Worm (Caenorhabditis elegans) whole organism, L4 larva: Measurements from ENCODE around the gene ZK632.9.
A peak's percentile ranks its signal among the peaks of the same experiment; 100 is the strongest.

ENCODE experiments used
- D1046.2 ChIP-seq: fragments of 200-800 bp; sonication (Bioruptor generic); IDR thresholded peaks from 2 replicates; pipeline ENCODE4 v1.3.6; 2022; ENCODE audit warnings: missing genetic modification characterization, missing compliant biosample characterization
- F10B5.3 ChIP-seq: sonication (generic microtip); optimal IDR thresholded peaks from 2 replicates; lab custom pipeline; 2016; ENCODE audit warnings: mild to moderate bottlenecking, missing genetic modification characterization, missing compliant biosample characterization
- F37D6.2 ChIP-seq: sonication (generic microtip); optimal IDR thresholded peaks from 2 replicates; lab custom pipeline; 2016; ENCODE audit warnings: mild to moderate bottlenecking, missing genetic modification characterization, missing compliant biosample characterization
- Y5F2A.4 ChIP-seq: fragments of 200-800 bp; sonication (Bioruptor generic); optimal IDR thresholded peaks from 2 replicates; lab custom pipeline; 2018; ENCODE audit warnings: mild to moderate bottlenecking, missing genetic modification characterization, missing compliant biosample characterization
- ZK337.2 ChIP-seq: fragments of 200-800 bp; sonication (Bioruptor generic); IDR thresholded peaks from 2 replicates; pipeline ENCODE4 v1.3.6; 2022; ENCODE audit warnings: missing genetic modification reagents, missing genetic modification characterization, missing compliant biosample characterization
- attf-4 ChIP-seq: sonication (generic microtip); optimal IDR thresholded peaks from 3 replicates; lab custom pipeline; 2017; ENCODE audit warnings: missing biosample characterization, missing genetic modification characterization
- ceh-28 ChIP-seq: fragments of 150-350 bp; optimal IDR thresholded peaks from 2 replicates; lab custom pipeline; 2014; ENCODE audit warnings: missing biosample characterization, missing genetic modification reagents, missing genetic modification characterization
- ceh-44 ChIP-seq: fragments of 200-800 bp; sonication (Bioruptor generic); IDR thresholded peaks from 2 replicates; pipeline ENCODE4 v1.3.6; 2022; ENCODE audit warnings: missing genetic modification reagents, missing genetic modification characterization, missing compliant biosample characterization
- daf-19 ChIP-seq: fragments of 200-800 bp; sonication (Bioruptor generic); conservative IDR thresholded peaks from 2 replicates; pipeline ENCODE4 v1.3.6; 2022; ENCODE audit warnings: missing genetic modification characterization, missing compliant biosample characterization
- dmd-8 ChIP-seq: fragments of 200-800 bp; sonication (Bioruptor generic); IDR thresholded peaks from 2 replicates; pipeline ENCODE4 v1.3.6; 2022; ENCODE audit warnings: missing genetic modification characterization, missing compliant biosample characterization
- dmd-9 ChIP-seq: fragments of 200-800 bp; sonication (Bioruptor generic); IDR thresholded peaks from 2 replicates; pipeline ENCODE4 v1.3.6; 2022; ENCODE audit warnings: missing genetic modification reagents, missing genetic modification characterization, missing compliant biosample characterization
- dpl-1 ChIP-seq: fragments of 150-350 bp; optimal IDR thresholded peaks from 2 replicates; lab custom pipeline; 2014; ENCODE audit warnings: missing biosample characterization, missing genetic modification reagents, missing genetic modification characterization
- duxl-1 ChIP-seq: sonication (generic microtip); optimal IDR thresholded peaks from 2 replicates; lab custom pipeline; 2016; ENCODE audit warnings: mild to moderate bottlenecking, missing genetic modification characterization, moderate library complexity, missing compliant biosample characterization; ENCODE audit not compliant: poor library complexity
- egl-27 ChIP-seq: sonication (generic microtip); optimal IDR thresholded peaks from 3 replicates; lab custom pipeline; 2017; ENCODE audit warnings: missing biosample characterization, missing genetic modification reagents, missing genetic modification characterization
- gei-8 ChIP-seq: fragments of 200-800 bp; sonication (Bioruptor generic); optimal IDR thresholded peaks from 2 replicates; lab custom pipeline; 2018; ENCODE audit warnings: mild to moderate bottlenecking, missing genetic modification characterization, missing compliant biosample characterization
- hif-1 ChIP-seq, 2 experiments: sonication (generic microtip); optimal IDR thresholded peaks; 2 replicates each; lab custom pipeline; 2016 to 2017; ENCODE audit warnings: missing compliant biosample characterization in 2 of 2, missing genetic modification characterization in 2 of 2, missing genetic modification reagents in 2 of 2, missing genotype in 2 of 2, mild to moderate bottlenecking in 1 of 2
- hlh-30 ChIP-seq: sonication (generic microtip); optimal IDR thresholded peaks from 2 replicates; lab custom pipeline; 2017; ENCODE audit warnings: antibody characterized with exemption, mild to moderate bottlenecking, missing genetic modification characterization, missing compliant biosample characterization; ENCODE audit not compliant: insufficient read depth
- hmg-1.1 ChIP-seq: fragments of 200-800 bp; sonication (Bioruptor generic); IDR thresholded peaks from 2 replicates; pipeline ENCODE4 v1.3.6; 2022; ENCODE audit warnings: missing genetic modification reagents, missing genetic modification characterization, missing compliant biosample characterization
- lin-39 ChIP-seq: fragments of 150-350 bp; optimal IDR thresholded peaks from 2 replicates; lab custom pipeline; 2014; ENCODE audit warnings: missing biosample characterization, missing genetic modification reagents, missing genetic modification characterization
- lsy-2 ChIP-seq, 2 experiments: fragments of 150-350 bp in 1 of 2; sonication (generic microtip) in 1 of 2; optimal IDR thresholded peaks; 2 replicates each; lab custom pipeline; 2014 to 2017; ENCODE audit warnings: missing biosample characterization in 2 of 2, missing genetic modification characterization in 2 of 2
- madf-9 ChIP-seq: fragments of 200-800 bp; sonication (Bioruptor generic); conservative IDR thresholded peaks from 2 replicates; pipeline ENCODE4 v1.3.6; 2022; ENCODE audit warnings: missing genetic modification reagents, missing genetic modification characterization, missing compliant biosample characterization
- mdt-29 ChIP-seq: fragments of 200-800 bp; sonication (Bioruptor generic); IDR thresholded peaks from 2 replicates; pipeline ENCODE4 v1.3.6; 2022; ENCODE audit warnings: missing genetic modification reagents, missing genetic modification characterization, missing compliant biosample characterization
- mep-1 ChIP-seq: fragments of 150-350 bp; sonication (generic microtip); optimal IDR thresholded peaks from 3 replicates; lab custom pipeline; 2014; ENCODE audit warnings: missing biosample characterization, missing genetic modification characterization
- mes-2 ChIP-seq: sonication (generic microtip); optimal IDR thresholded peaks from 2 replicates; lab custom pipeline; 2016; ENCODE audit warnings: missing genotype, mild to moderate bottlenecking, missing genetic modification characterization, missing compliant biosample characterization; ENCODE audit not compliant: poor library complexity, severe bottlenecking
- nhr-10 ChIP-seq: fragments of 150-350 bp; optimal IDR thresholded peaks from 2 replicates; lab custom pipeline; 2014; ENCODE audit warnings: missing biosample characterization, missing genetic modification characterization
- nhr-102 ChIP-seq: sonication (generic microtip); optimal IDR thresholded peaks from 2 replicates; lab custom pipeline; 2016; ENCODE audit warnings: mild to moderate bottlenecking, missing genetic modification characterization, moderate library complexity, missing compliant biosample characterization
- nhr-237 ChIP-seq: sonication (generic microtip); optimal IDR thresholded peaks from 2 replicates; lab custom pipeline; 2017; ENCODE audit warnings: missing biosample characterization, missing genetic modification characterization
- nhr-76 ChIP-seq: fragments of 150-350 bp; optimal IDR thresholded peaks from 2 replicates; lab custom pipeline; 2014; ENCODE audit warnings: missing biosample characterization, missing genetic modification characterization
- pha-4 ChIP-seq, 2 experiments: fragments of 150-350 bp in 1 of 2; fragments of 200-800 bp in 1 of 2; sonication (Bioruptor generic) in 1 of 2; IDR thresholded peaks in 1 of 2; optimal IDR thresholded peaks in 1 of 2; 2 replicates each; pipeline versions ENCODE4 v1.3.6 to Lab custom; 2014 to 2022; ENCODE audit warnings: missing genetic modification characterization in 2 of 2, missing genetic modification reagents in 2 of 2, missing biosample characterization in 1 of 2, missing compliant biosample characterization in 1 of 2
- set-16 ChIP-seq: fragments of 200-800 bp; sonication (Bioruptor generic); IDR thresholded peaks from 2 replicates; pipeline ENCODE4 v1.3.6; 2022; ENCODE audit warnings: missing genetic modification reagents, missing genetic modification characterization, missing compliant biosample characterization
- snpc-1.2 ChIP-seq: fragments of 200-800 bp; sonication (Bioruptor generic); IDR thresholded peaks from 2 replicates; pipeline ENCODE4 v1.3.6; 2022; ENCODE audit warnings: missing genetic modification reagents, missing genetic modification characterization, missing compliant biosample characterization
- snpc-4 ChIP-seq: fragments of 150-350 bp; optimal IDR thresholded peaks from 2 replicates; lab custom pipeline; 2014; ENCODE audit warnings: missing biosample characterization, missing genetic modification characterization
- spr-1 ChIP-seq: sonication (generic microtip); optimal IDR thresholded peaks from 2 replicates; lab custom pipeline; 2016; ENCODE audit warnings: mild to moderate bottlenecking, missing genetic modification characterization, missing compliant biosample characterization
- spr-3 ChIP-seq: fragments of 200-800 bp; sonication (Bioruptor generic); optimal IDR thresholded peaks from 2 replicates; lab custom pipeline; 2018; ENCODE audit warnings: mild to moderate bottlenecking, missing genetic modification characterization, missing compliant biosample characterization
- tag-97 ChIP-seq: fragments of 200-800 bp; sonication (Bioruptor generic); IDR thresholded peaks from 2 replicates; pipeline ENCODE4 v1.3.6; 2022; ENCODE audit warnings: missing genetic modification characterization, missing compliant biosample characterization
- vab-7 ChIP-seq: fragments of 200-800 bp; sonication (Bioruptor generic); IDR thresholded peaks from 2 replicates; pipeline ENCODE4 v1.3.6; 2022; ENCODE audit warnings: missing genetic modification reagents, missing genetic modification characterization, missing compliant biosample characterization
- zip-11 ChIP-seq: fragments of 200-800 bp; sonication (Bioruptor generic); IDR thresholded peaks from 2 replicates; pipeline ENCODE4 v1.3.6; 2022; ENCODE audit warnings: missing genetic modification characterization, missing compliant biosample characterization
- ztf-7 ChIP-seq: fragments of 150-350 bp; optimal IDR thresholded peaks from 2 replicates; lab custom pipeline; 2014; ENCODE audit warnings: missing biosample characterization, missing genetic modification characterization

ZK632.9 gene

ce11 chrIII:9861470-9862342 lies 36.5 kb upstream of the ZK632.9 start (continued):
- TF ChIP-seq dmd-9 (GFP tag; lab: Robert Waterston, UW), result peak; percentile 86
- peak; percentile 89 for TF ChIP-seq madf-9 (GFP tag; lab: Robert Waterston, UW)
- no peak for TF ChIP-seq ztf-7
- peak; percentile 85 for TF ChIP-seq ZK337.2
- TF ChIP-seq spr-3, result peak; percentile 8
- no peak for TF ChIP-seq D1046.2 (GFP tag; lab: Robert Waterston, UW)
- no peak for TF ChIP-seq ceh-28
- peak; percentile 37 for TF ChIP-seq dpl-1 (GFP tag; lab: Kevin White, UChicago)
- peak; percentile 76 for TF ChIP-seq mdt-29 (GFP tag; lab: Robert Waterston, UW)
- TF ChIP-seq mes-2 (tag; lab: Kevin White, UChicago), result peak; percentile 87
- TF ChIP-seq spr-1 (tag; lab: Kevin White, UChicago), result no peak
- peak; percentile 44 for TF ChIP-seq F37D6.2 (tag; lab: Kevin White, UChicago)
- no peak for TF ChIP-seq F10B5.3
- peak; percentile 60; the same call in 1 of the 2 replicates for TF ChIP-seq snpc-1.2 (GFP tag; lab: Robert Waterston, UW)
- TF ChIP-seq Y5F2A.4 (GFP tag; lab: Kevin White, UChicago), result peak; percentile 32
- peak; percentile 81; the same call in 1 of the 2 replicates for TF ChIP-seq pha-4 (GFP tag; IDR thresholded peaks at IDR 0.05; lab: Robert Waterston, UW)
- TF ChIP-seq pha-4 (tag; optimal IDR thresholded peaks at IDR 0.05; lab: Kevin White, UChicago), result no peak
- TF ChIP-seq lin-39 (tag; lab: Kevin White, UChicago), result no peak
- TF ChIP-seq nhr-76 (tag; lab: Kevin White, UChicago), result no peak
- TF ChIP-seq hmg-1.1, result peak; percentile 85
- no peak for TF ChIP-seq egl-27 (tag; lab: Kevin White, UChicago)
- TF ChIP-seq snpc-4 (tag; lab: Kevin White, UChicago), result no peak
- no peak for TF ChIP-seq nhr-10 (tag; lab: Kevin White, UChicago)
- 0 out of 2 replicates have a peak, but pooled peaks have one; percentile 5 for TF ChIP-seq zip-11
- peak in 1 of 2 experiments; percentile 49 for TF ChIP-seq lsy-2 (tag; optimal IDR thresholded peaks at IDR 0.05; lab: Kevin White, UChicago)
- peak; percentile 97 for TF ChIP-seq dmd-8
- TF ChIP-seq gei-8 (GFP tag; lab: Kevin White, UChicago), result peak; percentile 78
- peak; percentile 17 for TF ChIP-seq nhr-102
- 0 out of 2 replicates have a peak, but pooled peaks have one; percentile 35 for TF ChIP-seq daf-19 (GFP tag; lab: Robert Waterston, UW)
- no peak for TF ChIP-seq nhr-237 (tag; lab: Kevin White, UChicago)
- peak; percentile 82 for TF ChIP-seq ceh-44 (GFP tag; lab: Robert Waterston, UW)
- TF ChIP-seq hlh-30 (tag; lab: Kevin White, UChicago), result peak; percentile 71
- TF ChIP-seq vab-7 (GFP tag; lab: Robert Waterston, UW), result peak; percentile 88
- TF ChIP-seq tag-97 (GFP tag; lab: Robert Waterston, UW), result no peak
- peak in 1 of 2 experiments; percentile 57 for TF ChIP-seq hif-1 (tag; optimal IDR thresholded peaks at IDR 0.05; lab: Kevin White, UChicago)
- peak; percentile 45 for TF ChIP-seq duxl-1 (tag; lab: Kevin White, UChicago)
- no peak for TF ChIP-seq attf-4 (tag; lab: Kevin White, UChicago)
- no peak for TF ChIP-seq set-16 (GFP tag; lab: Robert Waterston, UW)
- TF ChIP-seq mep-1, result peak; percentile 68
